Worm (Caenorhabditis elegans): ENCODE data around the gene bath-9.

bath-9 gene

ce11 chrII:3416528-3416927, 39.6 kb downstream of the bath-9 start, which contains the start of gene nep-6:
nep-6 (plus strand) TSS chrII:3416828.
- TF ChIP-seq ets-5 (GFP tag; IDR thresholded peaks at IDR 0.05) (no peak), lin-35 (GFP tag; optimal IDR thresholded peaks at IDR 0.05) (no peak), lin-39 (tag; optimal IDR thresholded peaks at IDR 0.05) (no peak), tlp-1 (tag; optimal IDR thresholded peaks at IDR 0.05) (no peak), hlh-4 (tag; optimal IDR thresholded peaks at IDR 0.05) (no peak), tbx-2 (tag; optimal IDR thresholded peaks at IDR 0.05) (no peak), sptf-1 (tag; optimal IDR thresholded peaks at IDR 0.05) (no peak), dpl-1 (GFP tag; optimal IDR thresholded peaks at IDR 0.05) (no peak), nhr-47 (tag; optimal IDR thresholded peaks at IDR 0.05) (no peak), nhr-76 (tag; optimal IDR thresholded peaks at IDR 0.05) (no peak), alr-1 (tag; optimal IDR thresholded peaks at IDR 0.05; ENCODE audit: borderline replicate concordance) (no peak), nhr-28 (tag; optimal IDR thresholded peaks at IDR 0.05) (no peak), lsy-2 (tag; optimal IDR thresholded peaks at IDR 0.05) (no peak), ceh-88 (GFP tag; IDR thresholded peaks at IDR 0.05) (no peak), nhr-71 (tag; optimal IDR thresholded peaks at IDR 0.05) (no peak), unc-62 (GFP tag; optimal IDR thresholded peaks at IDR 0.05) (no peak), lin-14 (GFP tag; optimal IDR thresholded peaks at IDR 0.05) (no peak), aha-1 (tag; optimal IDR thresholded peaks at IDR 0.05) (no peak), C34B4.2 (tag; optimal IDR thresholded peaks at IDR 0.05) (no peak), xbp-1 (tag; optimal IDR thresholded peaks at IDR 0.05) (no peak)

DNA sequence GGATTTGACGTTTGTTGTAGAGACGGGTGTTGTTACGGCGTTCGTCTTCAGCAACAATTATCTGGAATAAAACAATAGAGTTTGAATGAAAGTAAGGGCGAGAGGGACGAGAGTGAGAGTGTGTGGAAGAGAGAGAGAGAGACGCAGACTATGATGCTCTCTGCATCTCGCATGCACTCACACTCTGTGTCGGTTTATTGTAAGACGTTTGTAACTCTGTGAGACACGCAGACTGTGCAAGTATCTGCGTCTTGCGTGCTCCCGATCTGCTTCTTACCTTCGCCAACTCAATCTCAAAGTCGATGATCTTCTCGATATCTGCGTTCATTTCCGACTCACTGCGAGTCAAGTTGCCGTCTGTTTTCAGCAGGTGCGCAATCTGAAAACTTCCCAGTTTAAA, 46.0 kb downstream of the bath-9 start:
- TF ChIP-seq unc-130 (tag; optimal IDR thresholded peaks at IDR 0.05) (no peak), efl-1 (optimal IDR thresholded peaks at IDR 0.05) (no peak), efl-1 (GFP tag; optimal IDR thresholded peaks at IDR 0.05 in 1 of 2) (peak in 1 of 2 experiments; percentile 80), unc-86 (tag; optimal IDR thresholded peaks at IDR 0.05) (no peak)

DNA sequence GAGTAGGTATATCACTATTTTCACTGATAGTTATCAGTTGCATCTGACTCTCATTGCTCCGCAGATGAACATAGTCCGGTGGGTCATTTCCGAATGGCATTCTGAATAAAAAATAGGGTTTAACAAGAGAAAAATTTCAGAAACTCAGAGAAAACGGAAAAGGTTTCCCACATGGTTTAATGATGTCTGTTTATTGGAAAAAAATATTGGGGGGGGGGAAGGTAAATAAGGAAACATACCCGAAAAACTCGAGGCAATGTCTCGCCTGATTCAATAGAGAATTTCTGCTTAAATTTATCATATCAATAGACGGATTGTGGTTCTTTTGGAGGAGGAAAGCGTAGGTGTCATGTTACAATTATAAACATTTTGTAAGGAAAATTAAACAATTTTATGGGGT, 48.5 kb downstream of the bath-9 start, which contains the start of gene nep-11:
nep-11 (minus strand) TSS at position 101 of the 400 bp plus-strand sequence.
- no peak for TF ChIP-seq pqm-1 (tag; optimal IDR thresholded peaks at IDR 0.05)
- TF ChIP-seq swsn-7 (tag; optimal IDR thresholded peaks at IDR 0.05), result no peak
- TF ChIP-seq blmp-1 (tag; optimal IDR thresholded peaks at IDR 0.05), result no peak
- no peak for TF ChIP-seq lin-13 (GFP tag; optimal IDR thresholded peaks at IDR 0.05)
- no peak for TF ChIP-seq fkh-4 (tag; optimal IDR thresholded peaks at IDR 0.05; ENCODE audit: borderline replicate concordance)
- TF ChIP-seq ama-1 (optimal IDR thresholded peaks at IDR 0.05), result no peak
- no peak for TF ChIP-seq unc-86 (tag; optimal IDR thresholded peaks at IDR 0.05)

DNA sequence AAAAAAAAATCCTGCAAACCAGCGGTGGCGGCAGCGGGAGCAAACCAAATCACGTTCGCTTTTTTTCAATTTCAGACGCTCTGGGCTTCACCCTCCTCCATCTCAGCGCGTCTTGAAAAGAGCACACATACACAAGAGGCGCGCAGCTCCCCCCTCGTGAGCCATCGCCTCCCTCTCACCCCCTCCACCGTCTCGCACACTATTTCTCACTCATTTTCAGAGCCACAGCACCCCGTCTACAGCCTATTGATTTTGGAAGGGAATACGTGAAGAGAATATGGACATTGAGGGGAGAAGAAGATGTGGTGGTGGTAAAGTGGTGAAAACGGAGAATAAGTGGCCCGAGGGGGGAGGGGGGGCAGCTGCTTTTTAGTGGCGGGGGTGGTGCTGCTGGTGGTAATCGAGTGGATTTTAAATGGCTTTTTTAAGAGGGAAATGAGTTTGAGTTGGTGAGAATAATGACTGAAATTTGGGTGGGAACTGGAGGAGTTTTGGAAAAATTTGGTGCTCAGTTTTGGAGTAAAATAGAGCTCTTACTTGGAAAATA, 51.3 kb downstream of the bath-9 start:
- TF ChIP-seq isw-1 (GFP tag; IDR thresholded peaks at IDR 0.05), result peak; percentile 47
- peak; percentile 62 for TF ChIP-seq fkh-8 (tag; optimal IDR thresholded peaks at IDR 0.05)
- peak in 1 of 3 experiments; percentile 26 for TF ChIP-seq dpl-1 (GFP tag; optimal IDR thresholded peaks at IDR 0.05)
- no peak for TF ChIP-seq blmp-1 (tag; optimal IDR thresholded peaks at IDR 0.05)
- peak; percentile 48 for TF ChIP-seq fkh-10 (GFP tag; optimal IDR thresholded peaks at IDR 0.05)
- TF ChIP-seq nhr-20 (tag; optimal IDR thresholded peaks at IDR 0.05), result no peak
- peak in 1 of 2 experiments; percentile 9 for TF ChIP-seq lin-35 (GFP tag; optimal IDR thresholded peaks at IDR 0.05)
- peak in 1 of 3 experiments; percentile 46 for TF ChIP-seq ceh-82 (tag; optimal IDR thresholded peaks at IDR 0.05)
- peak; percentile 32 for TF ChIP-seq unc-86 (tag; optimal IDR thresholded peaks at IDR 0.05)
- TF ChIP-seq efl-1 (optimal IDR thresholded peaks at IDR 0.05), result peak; percentile 17 to 38
- no peak for TF ChIP-seq efl-1 (GFP tag; optimal IDR thresholded peaks at IDR 0.05 in 1 of 2)
- TF ChIP-seq mep-1 (tag; optimal IDR thresholded peaks at IDR 0.05), result peak; percentile 17
- TF ChIP-seq swsn-7 (tag; optimal IDR thresholded peaks at IDR 0.05), result peak; percentile 25
- TF ChIP-seq nhr-76 (tag; optimal IDR thresholded peaks at IDR 0.05), result no peak
- TF ChIP-seq jun-1 (tag; optimal IDR thresholded peaks at IDR 0.05), result no peak
- TF ChIP-seq nhr-47 (tag; optimal IDR thresholded peaks at IDR 0.05), result peak; percentile 48
- TF ChIP-seq ces-1 (GFP tag; optimal IDR thresholded peaks at IDR 0.05), result peak; percentile 49
- TF ChIP-seq nhr-71 (tag; optimal IDR thresholded peaks at IDR 0.05), result peak; percentile 16
- peak in 1 of 2 experiments; percentile 39 for TF ChIP-seq lsy-2 (tag; optimal IDR thresholded peaks at IDR 0.05)
- TF ChIP-seq lin-14 (GFP tag; optimal IDR thresholded peaks at IDR 0.05), result peak; percentile 88

Measured in whole organism, L1 larva.